Worm (Caenorhabditis elegans): Measurements from ENCODE around the gene nhr-228.
A peak's percentile ranks its signal among the peaks of the same experiment; 100 is the strongest.

DNA sequence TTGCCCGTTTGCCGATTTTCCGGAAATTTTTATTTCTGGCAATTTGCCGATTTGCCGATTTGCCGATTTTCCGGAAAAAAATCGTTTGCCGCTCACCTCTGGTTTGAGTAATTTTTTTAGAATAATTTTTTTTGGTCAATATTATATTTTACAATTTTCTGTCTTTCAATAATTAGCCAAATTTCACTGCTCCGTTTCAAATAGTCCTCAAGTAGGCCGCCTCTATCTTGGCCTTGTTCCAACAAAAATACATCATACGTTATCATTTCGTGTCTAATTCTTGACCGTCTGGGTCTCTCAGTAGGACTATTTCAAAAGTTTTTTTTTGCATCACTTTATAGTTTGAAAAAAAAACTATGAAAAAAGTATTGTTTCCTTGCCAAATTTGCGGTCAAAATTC is 10.7 kb downstream of the nhr-228 start, which contains the start of gene nhr-115:
- TF ChIP-seq fos-1 (tag; optimal IDR thresholded peaks at IDR 0.05) (peak; percentile 37), alr-1 (tag; optimal IDR thresholded peaks at IDR 0.05) (no peak), skn-1 (tag; optimal IDR thresholded peaks at IDR 0.05) (no peak)
